Fruit fly (Drosophila melanogaster) whole organism: ENCODE measurements around the gene galene.

Source experiments
- CG8478 ChIP-seq: fragments of >200 bp; optimal IDR thresholded peaks from 2 replicates; lab custom pipeline; 2018; ENCODE audit warnings: inconsistent platforms
- Dll ChIP-seq: fragments of >200 bp; optimal IDR thresholded peaks from 2 replicates; lab custom pipeline; 2017
- EcR ChIP-seq, 2 experiments: fragments of >200 bp; optimal IDR thresholded peaks; 2 replicates each; lab custom pipeline; 2017; ENCODE audit warnings: missing biosample characterization in 2 of 2, missing genetic modification characterization in 2 of 2, missing genetic modification reagents in 2 of 2
- pan ChIP-seq: fragments of >200 bp; optimal IDR thresholded peaks from 2 replicates; lab custom pipeline; 2017
- psq ChIP-seq: fragments of >200 bp; optimal IDR thresholded peaks from 2 replicates; lab custom pipeline; 2017
- usp ChIP-seq: fragments of >200 bp; optimal IDR thresholded peaks from 2 replicates; lab custom pipeline; 2017; ENCODE audit warnings: missing biosample characterization, missing genetic modification characterization, mixed read lengths

Gene galene

DNA sequence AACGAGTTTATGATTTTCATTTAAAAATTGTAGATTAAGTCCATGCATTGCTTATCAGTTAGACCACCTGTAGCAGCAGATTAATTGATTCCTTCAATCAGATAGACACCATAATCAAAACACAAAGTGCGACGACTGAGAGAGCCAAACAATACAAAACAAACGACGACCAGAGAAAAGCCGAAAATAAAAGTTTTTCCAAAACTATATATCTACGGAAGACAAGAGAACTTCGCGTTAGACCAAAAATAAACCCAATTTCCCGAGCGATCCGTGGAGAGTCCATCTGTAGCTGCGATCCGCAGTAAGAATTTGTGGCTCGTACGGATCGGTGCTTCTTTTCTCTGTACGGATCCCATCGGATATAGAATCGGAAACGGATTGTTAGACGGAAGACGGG lies at the start of gene galene:
galene (plus strand) TSS at position 301 of the 400 bp plus-strand sequence.
- TF ChIP-seq pan (lab: Kevin White, UChicago) (no peak), usp (GFP tag; lab: Kevin White, UChicago) (no peak), psq (no peak), CG8478 (no peak), Dll (lab: Kevin White, UChicago) (no peak), EcR (GFP tag; optimal IDR thresholded peaks at IDR 0.05; lab: Kevin White, UChicago) (no peak)

DNA sequence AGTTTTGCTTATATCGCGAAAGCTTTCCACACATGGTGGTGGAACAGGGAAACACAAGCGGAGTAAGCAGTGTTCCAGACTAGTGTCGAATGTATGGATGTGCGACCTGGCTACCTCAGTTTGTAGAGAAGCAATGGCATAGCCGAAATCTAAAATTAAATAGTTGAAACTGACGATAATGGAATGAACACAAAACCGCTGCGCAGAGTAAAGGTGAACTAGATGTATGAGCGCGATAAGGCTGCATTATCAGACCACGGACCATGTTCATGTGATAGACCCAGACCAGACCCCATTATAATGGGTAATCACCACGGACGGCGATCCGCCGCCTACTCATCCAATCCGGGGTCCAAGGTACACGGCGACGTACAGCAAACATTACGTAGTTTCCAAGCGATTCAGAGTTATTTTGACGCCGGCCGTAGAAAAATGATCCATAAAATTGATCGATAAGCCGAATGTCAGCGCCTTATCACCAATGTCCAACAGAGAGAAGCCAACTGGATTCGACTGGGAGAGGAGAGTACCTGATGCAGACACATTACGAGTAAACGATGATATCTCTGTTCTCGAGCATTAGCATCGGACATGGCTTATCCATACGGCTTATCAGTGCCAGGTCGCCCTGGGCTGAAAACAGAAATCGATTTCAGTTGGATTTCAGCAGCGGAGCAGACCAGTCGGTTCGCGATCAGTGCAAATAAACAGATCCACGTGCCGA lies 46.4 kb upstream of the galene start, which contains the start of gene CG13912:
CG13912 (plus strand) TSS at position 653 of the 724 bp plus-strand sequence.
- TF ChIP-seq usp (GFP tag; lab: Kevin White, UChicago) (no peak), psq (no peak), pan (lab: Kevin White, UChicago) (no peak), EcR (GFP tag; optimal IDR thresholded peaks at IDR 0.05; lab: Kevin White, UChicago) (no peak), Dll (lab: Kevin White, UChicago) (no peak), CG8478 (no peak)

DNA sequence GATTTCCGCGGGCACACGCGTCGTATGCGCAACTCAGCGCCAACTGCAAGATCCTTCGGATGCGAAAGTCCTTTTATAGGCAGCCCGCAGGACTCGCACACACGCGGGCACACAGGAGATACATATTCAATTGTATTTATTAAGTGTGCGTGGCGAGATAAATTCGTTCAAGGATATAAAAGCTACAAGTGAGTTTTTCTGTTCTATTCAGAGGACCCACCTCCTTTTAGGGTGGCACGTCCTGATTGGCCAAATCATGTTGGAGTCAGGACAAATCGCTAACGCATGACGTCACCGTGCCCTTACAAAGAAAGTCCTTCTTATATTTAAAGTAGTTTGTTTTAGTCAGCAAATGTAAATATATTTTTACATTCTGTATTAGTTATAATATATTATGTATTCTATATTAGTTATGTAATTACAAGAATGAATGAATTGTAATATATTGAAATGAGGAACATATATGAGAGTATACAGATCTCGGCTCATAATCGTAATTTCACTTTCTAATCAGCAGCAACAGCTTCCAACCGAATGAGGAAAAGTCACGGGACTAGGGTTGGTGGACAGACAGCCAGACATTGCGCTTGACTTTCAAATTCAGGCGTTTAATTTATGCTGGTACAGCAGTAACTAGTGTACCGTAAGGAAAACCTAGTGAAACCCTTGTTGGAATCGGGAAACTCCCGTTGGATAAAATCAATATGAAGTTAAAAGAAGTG lies 42.2 kb upstream of the galene start, which contains the start of gene Trhn:
Trhn (minus strand) TSS at position 51 of the 722 bp plus-strand sequence.
- no peak for TF ChIP-seq usp (GFP tag; lab: Kevin White, UChicago)
- no peak for TF ChIP-seq Dll (lab: Kevin White, UChicago)
- TF ChIP-seq CG8478: no peak
- TF ChIP-seq pan (lab: Kevin White, UChicago): no peak
- no peak for TF ChIP-seq EcR (GFP tag; optimal IDR thresholded peaks at IDR 0.05; lab: Kevin White, UChicago)
- no peak for TF ChIP-seq psq

DNA sequence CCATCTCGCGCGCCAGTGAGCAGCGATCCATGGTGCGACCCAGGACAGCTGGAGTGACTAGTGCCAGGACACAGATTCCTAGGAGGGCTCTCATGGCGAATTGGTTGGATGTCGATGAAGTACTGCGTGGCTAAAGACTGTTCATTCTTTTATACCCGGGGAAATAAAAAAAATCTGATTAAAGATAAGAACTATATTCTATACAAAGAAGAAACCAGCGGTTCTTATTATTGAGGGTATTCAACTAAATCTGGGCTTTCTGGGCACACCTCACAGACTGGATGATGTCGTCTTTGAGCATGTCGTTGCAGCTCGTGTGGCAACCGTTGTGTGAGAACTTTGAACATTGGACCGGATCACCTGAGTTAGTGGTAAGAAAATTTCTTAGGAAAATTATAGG lies 40.3 kb upstream of the galene start, which contains the start of gene LysX:
LysX (minus strand) TSS at position 101 of the 400 bp plus-strand sequence.
- no peak for TF ChIP-seq EcR (GFP tag; optimal IDR thresholded peaks at IDR 0.05; lab: Kevin White, UChicago)
- TF ChIP-seq CG8478: no peak
- no peak for TF ChIP-seq usp (GFP tag; lab: Kevin White, UChicago)
- no peak for TF ChIP-seq pan (lab: Kevin White, UChicago)
- TF ChIP-seq Dll (lab: Kevin White, UChicago): no peak
- no peak for TF ChIP-seq psq

DNA sequence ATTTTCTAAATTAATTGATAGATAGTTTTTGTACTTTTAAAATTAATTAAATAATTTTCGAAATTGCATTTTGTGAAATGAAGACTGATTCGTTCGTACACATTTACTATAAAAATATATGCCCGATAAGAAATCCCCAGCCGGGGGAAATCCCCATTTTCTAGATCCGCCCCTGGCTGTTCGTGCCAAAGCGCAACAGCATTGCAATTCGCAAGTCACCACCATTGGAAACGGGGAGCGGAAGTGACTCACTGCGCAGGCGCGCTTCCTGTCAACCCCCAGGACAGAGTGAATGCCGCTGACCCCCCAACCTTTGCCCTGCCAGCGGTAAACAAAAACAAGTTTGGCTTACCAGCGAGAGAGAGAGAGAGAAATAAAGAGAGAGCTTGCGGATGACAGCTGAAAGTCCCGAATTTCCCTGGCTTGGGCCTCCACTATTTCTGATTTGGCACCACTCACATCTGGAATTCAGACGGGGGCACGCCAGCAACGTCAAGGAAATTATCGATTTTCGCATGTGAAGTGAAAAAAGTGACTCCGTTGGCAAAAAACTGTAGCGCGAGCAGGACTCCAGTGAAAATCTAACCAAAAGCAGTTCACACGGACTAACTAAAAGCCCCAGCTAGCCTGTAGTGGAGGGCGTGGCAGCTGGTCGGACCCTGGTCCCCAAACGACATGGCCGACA lies 39.5 kb upstream of the galene start, which contains the start of gene Aplip1:
Aplip1 (plus strand) TSS at position 450 of the 685 bp plus-strand sequence.
- TF ChIP-seq CG8478: no peak
- TF ChIP-seq EcR (GFP tag; optimal IDR thresholded peaks at IDR 0.05; lab: Kevin White, UChicago): no peak
- no peak for TF ChIP-seq psq
- no peak for TF ChIP-seq Dll (lab: Kevin White, UChicago)
- TF ChIP-seq usp (GFP tag; lab: Kevin White, UChicago): no peak

DNA sequence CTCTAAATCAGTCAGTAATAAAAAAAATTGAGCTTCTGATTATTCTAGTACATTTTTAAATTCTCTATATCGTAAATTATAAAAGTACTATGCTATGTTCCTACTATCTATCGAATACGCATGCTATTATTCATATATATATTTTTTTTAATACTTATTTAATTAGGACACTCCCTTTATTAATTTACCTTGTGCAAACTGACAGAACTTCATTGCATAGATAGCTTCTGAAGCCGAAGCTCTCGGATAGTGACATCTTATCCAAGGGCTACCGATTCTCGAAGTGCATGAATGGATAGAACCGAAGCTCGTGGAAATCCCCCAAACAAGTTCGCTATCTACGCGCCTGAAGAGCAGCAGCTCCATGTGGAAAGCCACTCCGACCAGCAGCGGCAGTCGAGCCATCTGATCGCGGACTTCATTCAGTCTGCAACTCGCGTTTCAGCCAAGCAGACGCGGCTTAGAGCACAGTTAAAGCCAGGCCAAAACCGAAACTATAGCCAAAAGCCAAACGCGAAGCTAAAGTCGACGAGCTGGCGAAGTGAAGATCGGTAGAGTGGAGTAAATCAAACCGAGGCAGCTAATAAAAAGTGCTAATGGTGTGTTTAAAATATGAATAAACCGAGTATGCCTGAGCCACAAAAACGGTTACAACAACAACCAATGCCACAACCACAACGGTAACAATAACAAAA lies 35.0 kb upstream of the galene start, which contains the start of gene mwh:
mwh (plus strand) TSS at position 430 of the 695 bp plus-strand sequence.
- TF ChIP-seq CG8478: no peak
- TF ChIP-seq usp (GFP tag; lab: Kevin White, UChicago): no peak
- no peak for TF ChIP-seq pan (lab: Kevin White, UChicago)
- TF ChIP-seq psq: no peak
- TF ChIP-seq Dll (lab: Kevin White, UChicago): no peak
- no peak for TF ChIP-seq EcR (GFP tag; optimal IDR thresholded peaks at IDR 0.05; lab: Kevin White, UChicago)

DNA sequence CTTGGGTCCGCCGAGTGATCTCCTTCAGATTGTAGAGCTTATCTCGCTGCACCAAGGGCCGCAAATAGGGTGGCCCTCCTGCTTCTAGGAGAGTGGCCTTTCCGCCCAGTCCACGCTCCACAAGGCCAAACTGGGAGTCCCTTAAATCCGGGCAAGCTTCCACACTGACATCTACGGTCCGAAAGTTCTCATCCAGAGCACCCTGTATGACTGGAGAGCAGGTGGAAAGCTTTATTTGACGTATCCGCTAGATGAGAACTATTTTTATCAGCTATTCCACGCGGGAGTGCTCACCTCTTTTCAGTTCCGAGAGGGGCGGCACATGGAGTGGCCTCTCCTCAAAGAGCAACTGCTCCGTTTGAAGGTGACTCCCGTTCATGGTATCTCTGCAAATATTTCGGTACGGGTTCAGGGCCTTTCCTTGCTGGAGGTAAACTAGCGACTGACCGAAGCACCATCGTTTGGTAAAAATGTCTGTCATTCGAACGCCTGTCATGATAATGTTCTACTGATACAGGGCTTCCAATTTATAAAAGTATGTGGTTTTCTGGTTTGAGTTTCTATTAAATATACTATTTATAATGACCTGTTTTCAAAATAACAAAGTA lies 32.8 kb upstream of the galene start, which contains the start of gene meep:
meep (minus strand) TSS at position 449 of the 608 bp plus-strand sequence.
- TF ChIP-seq Dll (lab: Kevin White, UChicago) (no peak), psq (no peak), EcR (GFP tag; optimal IDR thresholded peaks at IDR 0.05; lab: Kevin White, UChicago) (no peak), usp (GFP tag; lab: Kevin White, UChicago) (no peak), pan (lab: Kevin White, UChicago) (no peak), CG8478 (no peak)

DNA sequence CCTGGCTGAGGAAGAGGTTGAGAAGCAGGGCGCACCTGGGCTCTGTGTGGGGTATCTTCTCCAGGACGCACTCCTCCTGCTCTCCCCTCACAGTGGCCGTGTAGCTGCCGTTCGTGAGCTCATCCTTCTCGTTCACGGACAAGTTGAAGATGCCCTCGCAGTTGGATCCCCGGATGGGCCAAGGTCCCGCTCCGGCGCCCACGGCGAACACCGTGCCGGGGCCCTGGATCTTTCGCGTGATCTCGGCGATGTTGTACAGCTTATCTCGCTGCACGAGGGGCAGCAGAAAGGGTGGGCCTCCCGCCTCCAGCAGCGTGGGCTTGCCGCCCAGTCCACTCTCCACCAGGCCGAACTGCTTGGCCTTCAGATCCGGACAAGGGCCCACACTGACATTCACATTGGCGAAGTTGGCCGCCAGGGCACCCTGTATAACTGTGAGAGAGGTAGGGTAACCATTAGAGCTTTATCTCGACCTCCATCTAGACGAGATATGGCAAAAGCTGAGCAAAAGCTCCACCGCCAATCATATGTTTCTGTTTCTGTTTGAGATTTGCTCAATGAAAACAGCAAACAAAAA lies 31.6 kb upstream of the galene start:
- TF ChIP-seq usp (GFP tag; lab: Kevin White, UChicago): no peak
- no peak for TF ChIP-seq pan (lab: Kevin White, UChicago)
- no peak for TF ChIP-seq psq
- TF ChIP-seq CG8478: no peak
- TF ChIP-seq Dll (lab: Kevin White, UChicago): no peak
- TF ChIP-seq EcR (GFP tag; optimal IDR thresholded peaks at IDR 0.05; lab: Kevin White, UChicago): no peak

DNA sequence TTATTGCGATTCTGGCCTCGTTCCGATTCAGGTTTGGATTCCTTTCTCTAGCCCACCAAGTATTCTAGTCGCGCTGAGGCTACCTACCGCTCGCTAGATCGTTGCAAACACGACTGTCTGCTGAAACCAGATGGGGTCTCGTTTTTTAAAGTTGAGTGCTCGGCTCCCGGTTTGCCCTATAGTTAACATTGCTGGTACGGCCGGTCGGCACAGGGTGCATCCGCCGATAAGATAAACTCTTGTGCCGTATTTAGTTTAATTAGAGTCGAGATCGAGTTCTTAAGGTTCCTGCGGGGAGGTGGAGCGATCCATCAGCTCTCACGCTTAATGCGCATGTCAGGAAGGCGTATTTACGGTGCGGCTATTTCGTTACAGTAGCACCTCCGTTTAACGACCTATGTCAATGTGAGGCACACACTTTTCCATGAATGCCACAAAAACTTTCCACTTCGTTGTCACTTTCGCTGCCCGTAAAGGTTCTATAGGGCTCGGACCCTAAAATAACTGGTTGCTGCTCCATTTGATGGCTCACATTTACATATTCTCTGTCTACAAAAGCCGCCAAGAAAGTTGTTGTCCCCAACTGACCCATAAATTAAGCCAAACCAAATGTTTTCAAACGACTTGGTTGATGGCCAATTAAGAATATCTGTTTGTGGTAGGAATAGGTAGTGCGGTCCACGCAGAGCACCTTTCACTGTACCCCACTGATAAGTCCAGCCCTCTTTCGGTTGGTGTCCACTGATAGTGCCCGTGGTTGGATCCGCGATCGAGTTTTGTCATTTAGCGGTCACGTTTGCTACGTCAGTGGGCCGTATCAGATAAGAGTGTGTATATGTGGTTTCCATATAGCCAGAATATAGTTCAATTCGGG lies 30.6 kb upstream of the galene start, which contains the start of gene CG9119:
CG9119 (minus strand) TSS at position 122 of the 874 bp plus-strand sequence.
- TF ChIP-seq Dll (lab: Kevin White, UChicago) (no peak), pan (lab: Kevin White, UChicago) (no peak), usp (GFP tag; lab: Kevin White, UChicago) (no peak), CG8478 (no peak), EcR (GFP tag; optimal IDR thresholded peaks at IDR 0.05; lab: Kevin White, UChicago) (no peak), psq (no peak)
